Worm (Caenorhabditis elegans) whole organism, L4 larva: ENCODE measurements around the gene sqv-1.

Experiments used
- dpl-1 ChIP-seq: fragments of 150-350 bp; optimal IDR thresholded peaks from 2 replicates; lab custom pipeline; 2014; ENCODE audit warnings: missing biosample characterization, missing genetic modification reagents, missing genetic modification characterization
- lin-13 ChIP-seq: fragments of 150-350 bp; optimal IDR thresholded peaks from 2 replicates; lab custom pipeline; 2014; ENCODE audit warnings: missing biosample characterization, missing genetic modification reagents, missing genetic modification characterization
- lin-38 ChIP-seq: fragments of 200-800 bp; sonication (Bioruptor generic); IDR thresholded peaks from 2 replicates; pipeline ENCODE4 v1.3.6; 2022; ENCODE audit warnings: missing genetic modification reagents, missing genetic modification characterization, missing compliant biosample characterization

ce11 chrIV:8312105-8312504, 48.8 kb upstream of the sqv-1 start:
- TF ChIP-seq lin-13 (GFP tag; lab: Kevin White, UChicago) (no peak), lin-38 (no peak), dpl-1 (GFP tag; lab: Kevin White, UChicago) (no peak)
